Fruit fly (Drosophila melanogaster): ENCODE data around the gene CG2202.
A peak's percentile ranks its signal among the peaks of the same experiment; 100 is the strongest.

CG2202 gene

DNA sequence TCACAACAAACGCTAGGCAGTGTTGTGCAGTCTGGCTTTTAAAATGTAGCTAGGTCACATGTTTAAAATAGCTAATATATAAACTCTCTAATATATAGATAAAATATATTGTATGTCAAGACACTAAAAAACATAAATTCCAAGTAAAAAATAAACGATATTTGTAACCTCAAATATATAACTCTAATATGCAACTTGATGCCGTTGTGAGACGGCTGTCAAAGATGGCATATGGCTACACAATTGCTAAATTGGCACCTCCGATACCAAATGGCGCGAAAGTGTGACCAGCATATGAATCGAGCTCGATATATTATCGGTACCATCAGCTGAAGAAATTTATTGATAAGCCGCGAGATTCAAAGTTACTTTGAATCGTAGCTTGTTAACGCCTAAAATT, 50.7 kb downstream of the CG2202 start, which contains the start of gene CG1582 (continued):
- TF ChIP-seq Bgb (GFP tag; IDR thresholded peaks at IDR 0.05; ENCODE audit: partially characterized antibody) (no peak), Dek (tag; optimal IDR thresholded peaks at IDR 0.05) (peak; percentile 47), odd (GFP tag; optimal IDR thresholded peaks at IDR 0.05) (peak; percentile 7), bigmax (GFP tag; optimal IDR thresholded peaks at IDR 0.05) (no peak), fd96Cb (tag; optimal IDR thresholded peaks at IDR 0.05) (no peak), pfk (GFP tag; optimal IDR thresholded peaks at IDR 0.05) (no peak), HmgD (GFP tag; optimal IDR thresholded peaks at IDR 0.05) (no peak), Sry-δ (GFP tag; optimal IDR thresholded peaks at IDR 0.05) (peak; percentile 25), dimm (GFP tag; IDR thresholded peaks at IDR 0.05) (no peak), Fer2 (tag; optimal IDR thresholded peaks at IDR 0.05) (no peak), CG6854 (GFP tag; optimal IDR thresholded peaks at IDR 0.05) (no peak), trh (GFP tag; optimal IDR thresholded peaks at IDR 0.05) (no peak), CG5180 (GFP tag; optimal IDR thresholded peaks at IDR 0.05) (no peak), disco-r (GFP tag; optimal IDR thresholded peaks at IDR 0.05) (no peak), BtbVII (GFP tag; optimal IDR thresholded peaks at IDR 0.05) (no peak), kni (GFP tag; optimal IDR thresholded peaks at IDR 0.05) (no peak), zen (tag; optimal IDR thresholded peaks at IDR 0.05) (peak; percentile 5), NC2β (GFP tag; optimal IDR thresholded peaks at IDR 0.05) (no peak), CG10543 (GFP tag; optimal IDR thresholded peaks at IDR 0.05) (no peak), aop (GFP tag; IDR thresholded peaks at IDR 0.05) (no peak), Hr51 (GFP tag; optimal IDR thresholded peaks at IDR 0.05) (no peak), vnd (GFP tag; IDR thresholded peaks at IDR 0.05; ENCODE audit: partially characterized antibody) (no peak), Asciz (GFP tag; optimal IDR thresholded peaks at IDR 0.05) (no peak), CG17186 (GFP tag; optimal IDR thresholded peaks at IDR 0.05) (peak; percentile 91), CG4404 (GFP tag; IDR thresholded peaks at IDR 0.05) (no peak), chm (GFP tag; IDR thresholded peaks at IDR 0.05) (no peak), psq (GFP tag; optimal IDR thresholded peaks at IDR 0.05) (no peak), E2f2 (GFP tag; IDR thresholded peaks at IDR 0.05) (peak; percentile 83), ftz-f1 (GFP tag; optimal IDR thresholded peaks at IDR 0.05) (no peak), CG9215 (GFP tag; IDR thresholded peaks at IDR 0.05) (0 out of 2 replicates have a peak, but pooled peaks have one; percentile 20), Antp (GFP tag; optimal IDR thresholded peaks at IDR 0.05) (no peak), Atf-2 (GFP tag; optimal IDR thresholded peaks at IDR 0.05) (no peak), Xrp1 (GFP tag; IDR thresholded peaks at IDR 0.05) (no peak), Ada2b (GFP tag; IDR thresholded peaks at IDR 0.05) (no peak), MTF-1 (GFP tag; optimal IDR thresholded peaks at IDR 0.05; ENCODE audit: borderline replicate concordance) (no peak), CG15073 (GFP tag; optimal IDR thresholded peaks at IDR 0.05) (no peak), Oaz (GFP tag; IDR thresholded peaks at IDR 0.05) (no peak), CG12942 (GFP tag; optimal IDR thresholded peaks at IDR 0.05) (no peak), CG1792 (GFP tag; optimal IDR thresholded peaks at IDR 0.05) (no peak), CG31224 (GFP tag; IDR thresholded peaks at IDR 0.05) (no peak), CG11398 (GFP tag; optimal IDR thresholded peaks at IDR 0.05) (no peak), CG13894 (tag; optimal IDR thresholded peaks at IDR 0.05) (no peak), exex (tag; optimal IDR thresholded peaks at IDR 0.05) (no peak), chif (GFP tag; optimal IDR thresholded peaks at IDR 0.05) (no peak), chinmo (GFP tag; IDR thresholded peaks at IDR 0.05; ENCODE audit: partially characterized antibody) (no peak), dm (GFP tag; optimal IDR thresholded peaks at IDR 0.05) (no peak), CG14441 (GFP tag; IDR thresholded peaks at IDR 0.05) (no peak), CG10209 (GFP tag; optimal IDR thresholded peaks at IDR 0.05) (peak; percentile 18), ase (GFP tag; IDR thresholded peaks at IDR 0.05) (no peak), jigr1 (GFP tag; IDR thresholded peaks at IDR 0.05) (no peak), Taf1 (GFP tag; IDR thresholded peaks at IDR 0.05) (no peak), Gsc (GFP tag; IDR thresholded peaks at IDR 0.05) (no peak)
